Worm (Caenorhabditis elegans): ENCODE measurements around the gene R10E9.2.

R10E9.2 gene

DNA sequence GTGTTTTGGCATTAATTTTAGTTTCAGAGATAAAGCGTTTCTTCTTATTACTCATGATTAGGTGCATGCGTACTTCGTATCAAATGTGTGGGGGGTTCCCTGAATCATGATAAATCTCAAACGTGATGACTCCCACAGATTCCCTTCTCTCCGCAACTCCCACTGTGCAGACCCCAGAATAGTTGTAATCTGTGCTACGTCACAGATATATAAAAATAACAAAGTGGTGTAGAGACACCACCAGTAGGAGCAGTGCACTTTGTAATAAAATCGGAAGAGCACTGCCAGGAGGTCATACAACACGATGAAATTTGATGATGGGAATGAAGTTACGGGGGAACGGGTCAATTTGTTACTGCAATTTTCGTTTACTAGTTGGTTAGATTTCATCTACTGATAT, 27.2 kb upstream of the R10E9.2 start:
- TF ChIP-seq F13H6.1 (tag; optimal IDR thresholded peaks at IDR 0.05) (peak; percentile 32), zag-1 (tag; optimal IDR thresholded peaks at IDR 0.05) (no peak), nhr-129 (tag; optimal IDR thresholded peaks at IDR 0.05) (peak; percentile 13), ztf-11 (tag; optimal IDR thresholded peaks at IDR 0.05) (no peak), unc-62 (GFP tag; optimal IDR thresholded peaks at IDR 0.05) (no peak), sma-9 (GFP tag; optimal IDR thresholded peaks at IDR 0.05) (peak; percentile 79), sma-9 (tag; optimal IDR thresholded peaks at IDR 0.05) (no peak)

DNA sequence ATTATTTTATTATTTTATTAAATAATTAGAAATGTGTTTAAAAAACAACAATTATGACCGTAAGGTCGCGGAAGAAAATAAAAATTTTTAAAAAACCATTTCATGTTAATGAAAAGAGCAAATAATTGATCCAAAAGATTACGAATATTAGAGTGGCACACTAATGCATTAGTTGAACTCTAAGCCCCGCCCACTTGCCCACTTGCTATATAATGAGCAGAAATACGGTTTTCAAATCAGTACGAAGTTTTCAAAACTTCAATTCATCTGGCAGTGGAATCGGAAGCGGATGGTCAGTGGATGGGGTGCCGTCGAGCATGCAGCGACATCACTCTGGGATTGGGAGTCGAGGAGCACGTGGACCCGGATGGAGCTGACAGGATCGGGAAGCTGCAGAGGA, 23.6 kb upstream of the R10E9.2 start, which contains the start of gene C36E8.6:
TSS of gene C36E8.6 (plus strand) at position 301 of the 400 bp plus-strand sequence.
- TF ChIP-seq snpc-4 (tag; optimal IDR thresholded peaks at IDR 0.05) (no peak), alr-1 (tag; optimal IDR thresholded peaks at IDR 0.05) (no peak), crh-2 (tag; optimal IDR thresholded peaks at IDR 0.05) (no peak), ztf-1 (GFP tag; conservative IDR thresholded peaks at IDR 0.05) (no peak), ama-1 (optimal IDR thresholded peaks at IDR 0.05) (no peak), nhr-11 (tag; optimal IDR thresholded peaks at IDR 0.05) (no peak), F13H6.1 (tag; optimal IDR thresholded peaks at IDR 0.05) (no peak), egl-27 (tag; optimal IDR thresholded peaks at IDR 0.05) (no peak), fos-1 (tag; optimal IDR thresholded peaks at IDR 0.05) (no peak), zag-1 (tag; optimal IDR thresholded peaks at IDR 0.05) (no peak)

DNA sequence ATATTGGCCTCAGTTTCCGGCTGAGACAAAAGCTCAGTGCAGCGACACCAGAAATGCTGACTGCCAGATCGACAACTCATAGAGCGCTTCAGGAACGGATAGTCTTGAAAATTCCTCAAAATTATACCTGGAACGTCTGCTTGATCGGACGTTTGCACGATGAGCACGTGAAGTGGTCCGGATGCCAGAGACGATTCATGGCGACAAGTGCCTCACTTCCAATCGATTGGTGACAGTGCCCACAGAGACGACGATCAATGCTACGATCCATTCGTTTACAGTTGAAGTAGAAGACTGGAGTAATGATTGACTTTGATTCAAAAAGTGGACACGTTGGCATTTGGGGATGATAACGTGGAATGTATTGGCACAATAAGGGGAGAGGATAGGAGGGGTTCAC, 22.2 kb upstream of the R10E9.2 start, which contains the start of gene Y1A5A.1:
TSS of gene Y1A5A.1 (minus strand) at position 294 of the 400 bp plus-strand sequence.
- no peak for TF ChIP-seq gmeb-1 (tag; optimal IDR thresholded peaks at IDR 0.05)
- no peak for TF ChIP-seq elt-3 (tag; optimal IDR thresholded peaks at IDR 0.05)
- TF ChIP-seq nhr-77 (tag; optimal IDR thresholded peaks at IDR 0.05), result no peak
- no peak for TF ChIP-seq nhr-129 (tag; optimal IDR thresholded peaks at IDR 0.05)
- TF ChIP-seq nhr-237 (tag; optimal IDR thresholded peaks at IDR 0.05), result no peak
- TF ChIP-seq ama-1 (optimal IDR thresholded peaks at IDR 0.05), result no peak
- TF ChIP-seq mbf-1 (tag; optimal IDR thresholded peaks at IDR 0.05), result no peak
- no peak for TF ChIP-seq lsy-2 (tag; optimal IDR thresholded peaks at IDR 0.05)
- no peak for TF ChIP-seq sma-9 (GFP tag; optimal IDR thresholded peaks at IDR 0.05)
- TF ChIP-seq sma-9 (tag; optimal IDR thresholded peaks at IDR 0.05), result no peak
- TF ChIP-seq unc-55 (GFP tag; optimal IDR thresholded peaks at IDR 0.05), result no peak
- TF ChIP-seq sma-3 (GFP tag; optimal IDR thresholded peaks at IDR 0.05), result no peak
- no peak for TF ChIP-seq snpc-4 (tag; optimal IDR thresholded peaks at IDR 0.05)
- TF ChIP-seq peb-1 (tag; optimal IDR thresholded peaks at IDR 0.05), result no peak
- no peak for TF ChIP-seq nhr-12 (tag; optimal IDR thresholded peaks at IDR 0.05)
- no peak for TF ChIP-seq lin-11 (tag; optimal IDR thresholded peaks at IDR 0.05)
- TF ChIP-seq unc-39 (tag; optimal IDR thresholded peaks at IDR 0.05), result no peak

DNA sequence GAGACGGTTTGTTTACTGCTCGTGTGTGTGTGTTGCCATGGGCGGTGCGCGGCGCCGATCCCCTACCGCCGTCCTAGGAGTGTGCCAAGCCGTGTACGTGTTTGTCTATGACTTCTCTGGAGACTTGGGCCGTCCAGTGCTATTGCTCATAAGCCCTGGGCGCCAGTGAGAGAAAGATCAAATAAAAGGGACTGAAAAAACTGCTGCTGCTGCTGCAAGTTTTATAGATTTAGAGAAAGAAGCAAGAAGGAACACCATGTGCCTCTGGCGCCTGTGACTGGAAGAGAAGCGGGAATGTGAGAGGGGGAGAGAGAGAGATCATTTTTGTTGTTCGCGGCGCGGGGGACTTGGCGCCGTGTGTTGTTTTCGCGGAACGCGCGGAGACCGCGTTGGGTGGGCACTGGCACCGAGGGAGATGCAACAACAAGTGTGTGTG, 19.9 kb upstream of the R10E9.2 start:
- TF ChIP-seq lin-11 (tag; optimal IDR thresholded peaks at IDR 0.05) (peak; percentile 13), sma-9 (GFP tag; optimal IDR thresholded peaks at IDR 0.05) (peak; percentile 12), sma-9 (tag; optimal IDR thresholded peaks at IDR 0.05) (no peak), C34F6.9 (tag; optimal IDR thresholded peaks at IDR 0.05) (peak; percentile 8), zag-1 (tag; optimal IDR thresholded peaks at IDR 0.05) (no peak), unc-55 (GFP tag; optimal IDR thresholded peaks at IDR 0.05) (no peak), nhr-129 (tag; optimal IDR thresholded peaks at IDR 0.05) (peak; percentile 45), F13H6.1 (tag; optimal IDR thresholded peaks at IDR 0.05) (peak; percentile 82), Y55F3AM.14 (GFP tag; optimal IDR thresholded peaks at IDR 0.05) (peak; percentile 14), unc-62 (GFP tag; optimal IDR thresholded peaks at IDR 0.05) (no peak), nhr-21 (tag; optimal IDR thresholded peaks at IDR 0.05) (no peak), mdl-1 (tag; optimal IDR thresholded peaks at IDR 0.05) (peak in 1 of 2 experiments; percentile 35), nhr-237 (tag; optimal IDR thresholded peaks at IDR 0.05) (no peak), fos-1 (tag; optimal IDR thresholded peaks at IDR 0.05) (peak; percentile 0), lsy-2 (tag; optimal IDR thresholded peaks at IDR 0.05) (peak in 1 of 2 experiments; percentile 34), aly-2 (tag; optimal IDR thresholded peaks at IDR 0.05) (no peak)

DNA sequence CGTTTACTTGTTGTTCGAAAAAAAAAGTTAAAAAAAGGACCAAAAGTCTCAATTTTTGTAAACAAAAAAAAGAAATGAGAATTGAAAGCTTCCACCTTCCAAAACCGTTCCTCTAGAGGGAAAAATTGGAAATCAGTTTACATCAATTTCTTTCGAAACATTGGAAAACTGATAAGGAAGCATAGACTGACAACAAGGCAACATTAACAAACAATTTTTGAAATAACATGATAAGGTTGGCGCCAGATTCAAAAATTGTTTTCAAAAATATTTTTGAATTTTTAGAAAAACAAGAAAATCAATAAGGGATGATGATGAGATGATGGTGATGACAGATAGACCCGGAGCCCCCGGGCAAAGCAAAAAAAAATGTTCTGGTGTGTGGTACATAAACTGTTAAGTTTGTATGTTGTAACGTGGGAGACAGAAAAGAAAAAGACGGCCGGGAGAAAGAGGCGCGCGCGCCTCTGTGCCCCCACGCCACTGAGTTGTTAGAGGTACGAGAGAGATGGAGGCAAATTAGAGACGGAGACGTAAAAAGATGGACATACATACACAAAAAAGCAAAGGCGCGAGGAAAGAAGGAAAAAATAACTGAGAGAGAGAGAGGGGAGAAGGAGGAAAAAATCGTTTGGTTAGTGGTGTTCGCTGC, 16.0 kb upstream of the R10E9.2 start:
- TF ChIP-seq gmeb-1 (tag; optimal IDR thresholded peaks at IDR 0.05), result peak; percentile 17
- TF ChIP-seq mab-5 (tag; optimal IDR thresholded peaks at IDR 0.05), result no peak
- TF ChIP-seq egl-27 (tag; optimal IDR thresholded peaks at IDR 0.05), result no peak
- peak; percentile 41 for TF ChIP-seq sma-3 (GFP tag; optimal IDR thresholded peaks at IDR 0.05)
- no peak for TF ChIP-seq nhr-12 (tag; optimal IDR thresholded peaks at IDR 0.05)
- peak; percentile 71 for TF ChIP-seq crh-2 (tag; optimal IDR thresholded peaks at IDR 0.05)
- peak; percentile 65 for TF ChIP-seq sem-4 (tag; optimal IDR thresholded peaks at IDR 0.05)
- peak; percentile 69 for TF ChIP-seq unc-55 (GFP tag; optimal IDR thresholded peaks at IDR 0.05)
- no peak for TF ChIP-seq dmd-4 (tag; optimal IDR thresholded peaks at IDR 0.05)
- peak; percentile 54 for TF ChIP-seq sma-9 (GFP tag; optimal IDR thresholded peaks at IDR 0.05)
- no peak for TF ChIP-seq sma-9 (tag; optimal IDR thresholded peaks at IDR 0.05)
- TF ChIP-seq nhr-6 (tag; optimal IDR thresholded peaks at IDR 0.05), result no peak
- TF ChIP-seq aly-2 (tag; optimal IDR thresholded peaks at IDR 0.05), result no peak
- TF ChIP-seq lin-11 (tag; optimal IDR thresholded peaks at IDR 0.05), result no peak
- TF ChIP-seq lsy-2 (tag; optimal IDR thresholded peaks at IDR 0.05), result peak; percentile 33 to 48
- TF ChIP-seq ztf-1 (GFP tag; conservative IDR thresholded peaks at IDR 0.05), result no peak
- no peak for TF ChIP-seq zag-1 (tag; optimal IDR thresholded peaks at IDR 0.05)
- TF ChIP-seq nhr-10 (tag; optimal IDR thresholded peaks at IDR 0.05), result no peak
- TF ChIP-seq C34F6.9 (tag; optimal IDR thresholded peaks at IDR 0.05), result peak; percentile 64
- peak; percentile 14 for TF ChIP-seq fos-1 (tag; optimal IDR thresholded peaks at IDR 0.05)
- peak; percentile 25 to 45 for TF ChIP-seq mdl-1 (tag; optimal IDR thresholded peaks at IDR 0.05)
- TF ChIP-seq nhr-25 (tag; optimal IDR thresholded peaks at IDR 0.05), result peak; percentile 62
- TF ChIP-seq nhr-129 (tag; optimal IDR thresholded peaks at IDR 0.05), result peak; percentile 55
- TF ChIP-seq lin-13 (GFP tag; optimal IDR thresholded peaks at IDR 0.05), result peak; percentile 38
- TF ChIP-seq nhr-237 (tag; optimal IDR thresholded peaks at IDR 0.05), result no peak
- TF ChIP-seq F13H6.1 (tag; optimal IDR thresholded peaks at IDR 0.05), result peak; percentile 89
- peak; percentile 27 for TF ChIP-seq ztf-4 (tag; optimal IDR thresholded peaks at IDR 0.05)

All from whole organism, L2 larva.